Fruit fly (Drosophila melanogaster) whole organism, embryonic: ENCODE data around the gene vkg.

Experiments used
- Antp ChIP-seq: fragments of 200-800 bp; sonication (Bioruptor generic); optimal IDR thresholded peaks from 3 replicates; lab custom pipeline; 2016; ENCODE audit warnings: missing biosample characterization, missing genetic modification characterization
- Atf3 ChIP-seq: fragments of 200-800 bp; sonication (Bioruptor generic); optimal IDR thresholded peaks from 3 replicates; lab custom pipeline; 2016; ENCODE audit warnings: missing biosample characterization, missing genetic modification characterization
- BtbVII ChIP-seq: fragments of 200-800 bp; sonication (Bioruptor generic); optimal IDR thresholded peaks from 3 replicates; lab custom pipeline; 2017; ENCODE audit warnings: missing biosample characterization, mild to moderate bottlenecking, missing genetic modification characterization
- CG10147 ChIP-seq: fragments of 200-800 bp; sonication (Bioruptor generic); optimal IDR thresholded peaks from 2 replicates; lab custom pipeline; 2019; ENCODE audit warnings: missing biosample characterization, mild to moderate bottlenecking, missing genetic modification characterization, moderate library complexity
- CG10209 ChIP-seq: fragments of 200-800 bp; sonication (Bioruptor generic); optimal IDR thresholded peaks from 3 replicates; lab custom pipeline; 2017; ENCODE audit warnings: missing biosample characterization, mild to moderate bottlenecking, missing genetic modification characterization, missing genetic modification reagents
- CG10565 ChIP-seq: fragments of 200-800 bp; sonication (Bioruptor generic); optimal IDR thresholded peaks from 3 replicates; lab custom pipeline; 2016; ENCODE audit warnings: missing biosample characterization, mild to moderate bottlenecking, missing genetic modification characterization
- CG11398 ChIP-seq: fragments of 200-800 bp; sonication (Bioruptor generic); optimal IDR thresholded peaks from 2 replicates; lab custom pipeline; 2016; ENCODE audit warnings: missing biosample characterization, missing genetic modification characterization
- CG12155 ChIP-seq: fragments of 200-800 bp; sonication (Bioruptor generic); optimal IDR thresholded peaks from 3 replicates; lab custom pipeline; 2016; ENCODE audit warnings: missing biosample characterization, missing genetic modification characterization
- CG12236 ChIP-seq: fragments of 200-800 bp; sonication (Bioruptor generic); optimal IDR thresholded peaks from 2 replicates; lab custom pipeline; 2016; ENCODE audit warnings: missing biosample characterization, missing genetic modification characterization
- CG1233 ChIP-seq: fragments of 200-800 bp; sonication (Bioruptor generic); optimal IDR thresholded peaks from 4 replicates; lab custom pipeline; 2018; ENCODE audit warnings: missing biosample characterization, mild to moderate bottlenecking, missing genetic modification characterization
- CG14014 ChIP-seq: fragments of 200-800 bp; sonication (Bioruptor generic); IDR thresholded peaks from 2 replicates; pipeline ENCODE4 v1.3.6; 2022; ENCODE audit warnings: missing biosample characterization, missing genetic modification characterization
- CG17568 ChIP-seq: fragments of 200-800 bp; sonication (Bioruptor generic); optimal IDR thresholded peaks from 2 replicates; lab custom pipeline; 2018; ENCODE audit warnings: missing biosample characterization, mild to moderate bottlenecking, missing genetic modification characterization, moderate library complexity
- CG2116 ChIP-seq: fragments of 200-800 bp; sonication (Bioruptor generic); optimal IDR thresholded peaks from 3 replicates; lab custom pipeline; 2018; ENCODE audit warnings: missing biosample characterization, mild to moderate bottlenecking, missing genetic modification characterization
- CG30403 ChIP-seq: fragments of 200-800 bp; sonication (Bioruptor generic); optimal IDR thresholded peaks from 3 replicates; lab custom pipeline; 2016; ENCODE audit warnings: missing biosample characterization, missing genetic modification characterization
- CG3838 ChIP-seq: fragments of 200-800 bp; sonication (Bioruptor generic); optimal IDR thresholded peaks from 3 replicates; lab custom pipeline; 2016; ENCODE audit warnings: missing biosample characterization, missing genetic modification characterization
- CG3995 ChIP-seq: fragments of 200-800 bp; sonication (Bioruptor generic); optimal IDR thresholded peaks from 3 replicates; lab custom pipeline; 2016; ENCODE audit warnings: missing biosample characterization, missing genetic modification characterization
- CG4424 ChIP-seq: fragments of 200-800 bp; sonication (Bioruptor generic); optimal IDR thresholded peaks from 3 replicates; lab custom pipeline; 2016; ENCODE audit warnings: missing biosample characterization, missing genetic modification characterization
- CG4730 ChIP-seq: fragments of 200-800 bp; sonication (Bioruptor generic); IDR thresholded peaks from 2 replicates; pipeline ENCODE4 v1.3.6; 2022; ENCODE audit warnings: missing biosample characterization, missing genetic modification characterization
- CG5180 ChIP-seq: fragments of 200-800 bp; sonication (Bioruptor generic); optimal IDR thresholded peaks from 3 replicates; lab custom pipeline; 2017; ENCODE audit warnings: missing biosample characterization, missing genetic modification characterization, mild to moderate bottlenecking, moderate library complexity, missing genetic modification reagents
- CG5953 ChIP-seq: fragments of 200-800 bp; sonication (Bioruptor generic); IDR thresholded peaks from 2 replicates; pipeline ENCODE4 v1.3.6; 2022; ENCODE audit warnings: missing biosample characterization, missing genetic modification characterization
- CG6272 ChIP-seq: fragments of 200-800 bp; sonication (Bioruptor generic); IDR thresholded peaks from 2 replicates; pipeline ENCODE4 v1.3.6; 2022; ENCODE audit warnings: missing biosample characterization, missing genetic modification characterization
- CG6791 ChIP-seq: fragments of 200-800 bp; sonication (Bioruptor generic); IDR thresholded peaks from 3 replicates; pipeline ENCODE4 v1.3.6; 2022; ENCODE audit warnings: missing biosample characterization, missing genetic modification characterization; ENCODE audit not compliant: partially characterized antibody
- CG7357 ChIP-seq: fragments of 200-800 bp; sonication (Bioruptor generic); IDR thresholded peaks from 3 replicates; pipeline ENCODE4 v1.3.6; 2022; ENCODE audit warnings: missing biosample characterization, missing genetic modification characterization
- CG8290 ChIP-seq, 3 experiments: fragments of 200-800 bp; sonication (Bioruptor generic); optimal IDR thresholded peaks; 2 replicates each; lab custom pipeline; 2016 to 2019; ENCODE audit warnings: missing biosample characterization in 3 of 3, missing genetic modification characterization in 3 of 3, mild to moderate bottlenecking in 2 of 3, moderate library complexity in 1 of 3
- CG8478 ChIP-seq: fragments of >200 bp; optimal IDR thresholded peaks from 2 replicates; lab custom pipeline; 2018
- Dref ChIP-seq: fragments of 200-800 bp; sonication (Bioruptor generic); IDR thresholded peaks from 2 replicates; pipeline ENCODE4 v1.3.6; 2022; ENCODE audit warnings: missing biosample characterization, missing genetic modification characterization
- HLH3B ChIP-seq: fragments of 200-800 bp; sonication (Bioruptor generic); IDR thresholded peaks from 2 replicates; pipeline ENCODE4 v1.3.6; 2022; ENCODE audit warnings: missing biosample characterization, missing genetic modification characterization
- Hsf ChIP-seq: fragments of 200-800 bp; sonication (Bioruptor generic); optimal IDR thresholded peaks from 3 replicates; lab custom pipeline; 2016; ENCODE audit warnings: missing biosample characterization, missing genetic modification characterization
- NK7.1 ChIP-seq: fragments of 200-800 bp; sonication (Bioruptor generic); optimal IDR thresholded peaks from 3 replicates; lab custom pipeline; 2016; ENCODE audit warnings: missing biosample characterization, missing genetic modification characterization
- Nf-YB ChIP-seq: fragments of 200-800 bp; sonication (Bioruptor generic); optimal IDR thresholded peaks from 3 replicates; lab custom pipeline; 2019; ENCODE audit warnings: missing biosample characterization, mild to moderate bottlenecking, missing genetic modification characterization, moderate library complexity
- NfI ChIP-seq: fragments of 200-800 bp; sonication (Bioruptor generic); optimal IDR thresholded peaks from 3 replicates; lab custom pipeline; 2018; ENCODE audit warnings: missing biosample characterization, mild to moderate bottlenecking, missing genetic modification characterization, moderate library complexity
- Optix ChIP-seq: fragments of 200-800 bp; sonication (Bioruptor generic); IDR thresholded peaks from 3 replicates; pipeline ENCODE4 v1.3.6; 2022; ENCODE audit warnings: missing biosample characterization, missing genetic modification characterization
- Sry-δ ChIP-seq: fragments of 200-800 bp; sonication (Bioruptor generic); optimal IDR thresholded peaks from 2 replicates; lab custom pipeline; 2016; ENCODE audit warnings: missing biosample characterization, missing genetic modification characterization
- cas ChIP-seq: fragments of 200-800 bp; sonication (Bioruptor generic); IDR thresholded peaks from 2 replicates; pipeline ENCODE4 v1.3.6; 2022; ENCODE audit warnings: missing biosample characterization, missing genetic modification characterization
- dimm ChIP-seq: fragments of 200-800 bp; sonication (Bioruptor generic); IDR thresholded peaks from 2 replicates; pipeline ENCODE4 v1.3.6; 2022; ENCODE audit warnings: missing biosample characterization, missing genetic modification characterization
- dysf ChIP-seq: fragments of 200-800 bp; sonication (Bioruptor generic); IDR thresholded peaks from 3 replicates; pipeline ENCODE4 v1.3.6; 2022; ENCODE audit warnings: missing biosample characterization, missing genetic modification characterization
- fd64A ChIP-seq: fragments of 200-800 bp; sonication (Bioruptor generic); optimal IDR thresholded peaks from 3 replicates; lab custom pipeline; 2018; ENCODE audit warnings: missing biosample characterization, mild to moderate bottlenecking, missing genetic modification characterization
- gce ChIP-seq: fragments of 200-800 bp; sonication (Bioruptor generic); IDR thresholded peaks from 3 replicates; pipeline ENCODE4 v1.3.6; 2022; ENCODE audit warnings: missing biosample characterization, missing genetic modification characterization
- gfzf ChIP-seq: fragments of 200-800 bp; sonication (Bioruptor generic); optimal IDR thresholded peaks from 2 replicates; lab custom pipeline; 2016; ENCODE audit warnings: missing biosample characterization, mild to moderate bottlenecking, missing genetic modification characterization, moderate library complexity
- hth ChIP-seq: fragments of >200 bp; optimal IDR thresholded peaks from 2 replicates; lab custom pipeline; 2017; ENCODE audit warnings: inconsistent platforms
- jigr1 ChIP-seq: fragments of 200-800 bp; sonication (Bioruptor generic); IDR thresholded peaks from 3 replicates; pipeline ENCODE4 v1.3.6; 2022; ENCODE audit warnings: missing biosample characterization, missing genetic modification characterization
- mirr ChIP-seq: fragments of 200-800 bp; sonication (Bioruptor generic); optimal IDR thresholded peaks from 3 replicates; lab custom pipeline; 2018; ENCODE audit warnings: missing biosample characterization, mild to moderate bottlenecking, missing genetic modification characterization
- nmo ChIP-seq: fragments of 200-800 bp; sonication (Bioruptor generic); optimal IDR thresholded peaks from 2 replicates; lab custom pipeline; 2018; ENCODE audit warnings: missing biosample characterization, mild to moderate bottlenecking, missing genetic modification characterization, moderate library complexity
- sd ChIP-seq: fragments of 200-800 bp; sonication (Bioruptor generic); optimal IDR thresholded peaks from 3 replicates; lab custom pipeline; 2018; ENCODE audit warnings: missing biosample characterization, mild to moderate bottlenecking, missing genetic modification characterization, moderate library complexity
- sim ChIP-seq: fragments of 200-800 bp; sonication (Bioruptor generic); IDR thresholded peaks from 2 replicates; pipeline ENCODE4 v1.3.6; 2022; ENCODE audit warnings: missing biosample characterization, missing genetic modification characterization
- sisA ChIP-seq: fragments of 200-800 bp; sonication (Bioruptor generic); IDR thresholded peaks from 2 replicates; pipeline ENCODE4 v1.3.6; 2022; ENCODE audit warnings: missing biosample characterization, missing genetic modification characterization
- tgo ChIP-seq: fragments of 200-800 bp; sonication (Bioruptor generic); IDR thresholded peaks from 3 replicates; pipeline ENCODE4 v1.3.6; 2022; ENCODE audit warnings: missing biosample characterization, missing genetic modification characterization
- tna ChIP-seq: fragments of 200-800 bp; sonication (Bioruptor generic); IDR thresholded peaks from 2 replicates; pipeline ENCODE4 v1.3.6; 2022; ENCODE audit warnings: missing biosample characterization, missing genetic modification characterization; ENCODE audit not compliant: partially characterized antibody
- yki ChIP-seq: fragments of >200 bp; optimal IDR thresholded peaks from 3 replicates; lab custom pipeline; 2018
- zen ChIP-seq: fragments of 200-800 bp; sonication (Bioruptor generic); optimal IDR thresholded peaks from 3 replicates; lab custom pipeline; 2018; ENCODE audit warnings: missing biosample characterization, mild to moderate bottlenecking, missing genetic modification characterization, moderate library complexity
- zfh1 ChIP-seq: fragments of 200-800 bp; sonication (Bioruptor generic); IDR thresholded peaks from 3 replicates; pipeline ENCODE4 v1.3.6; 2022; ENCODE audit warnings: missing biosample characterization, missing genetic modification characterization

The vkg gene

dm6 chr2L:5000287-5000871 is 27.6 kb downstream of the vkg start:
- TF ChIP-seq CG1233 (GFP tag; lab: Kevin White, UChicago) = peak; percentile 86
- TF ChIP-seq CG14014 (GFP tag; lab: Robert Waterston, UW) = peak; percentile 78
- no peak for TF ChIP-seq jigr1 (GFP tag; lab: Robert Waterston, UW)
- 0 out of 3 replicates have a peak, but pooled peaks have one; percentile 50 for TF ChIP-seq gce (GFP tag; lab: Robert Waterston, UW)
- TF ChIP-seq Optix (GFP tag; lab: Robert Waterston, UW) = peak; percentile 56; the same call in 2 of the 3 replicates
- TF ChIP-seq NfI (GFP tag; lab: Kevin White, UChicago) = peak; percentile 75
- TF ChIP-seq hth (lab: Kevin White, UChicago) = no peak
- TF ChIP-seq BtbVII = peak; percentile 84
- peak; percentile 38 for TF ChIP-seq CG3838 (GFP tag; lab: Kevin White, UChicago)
- peak; percentile 86 for TF ChIP-seq zfh1 (GFP tag; lab: Robert Waterston, UW)
- TF ChIP-seq mirr = peak; percentile 31
- peak; percentile 92 for TF ChIP-seq zen
- TF ChIP-seq sim (GFP tag; lab: Robert Waterston, UW) = peak; percentile 50; the same call in 1 of the 2 replicates
- TF ChIP-seq yki = peak; percentile 68
- peak; percentile 53; the same call in 1 of the 2 replicates for TF ChIP-seq CG5953 (GFP tag; lab: Robert Waterston, UW)
- peak; percentile 75 for TF ChIP-seq tgo
- TF ChIP-seq CG10209 (GFP tag; lab: Kevin White, UChicago) = peak; percentile 83
- TF ChIP-seq CG2116 = peak; percentile 59
- peak; percentile 87 for TF ChIP-seq CG17568
- peak; percentile 75 for TF ChIP-seq Antp
- TF ChIP-seq CG12236 = peak; percentile 63
- no peak for TF ChIP-seq CG10565
- TF ChIP-seq CG8290 (GFP tag; optimal IDR thresholded peaks at IDR 0.05; lab: Kevin White, UChicago) = peak; percentile 79
- peak; percentile 13 to 49 for TF ChIP-seq CG8290 (tag; optimal IDR thresholded peaks at IDR 0.05; lab: Kevin White, UChicago)
- peak; percentile 82 for TF ChIP-seq sisA (GFP tag; lab: Robert Waterston, UW)
- peak; percentile 75 for TF ChIP-seq CG4424
- peak; percentile 86 for TF ChIP-seq dysf (GFP tag; lab: Robert Waterston, UW)
- peak; percentile 30 for TF ChIP-seq CG3995 (GFP tag; lab: Kevin White, UChicago)
- peak; percentile 69 for TF ChIP-seq CG4730 (GFP tag; lab: Robert Waterston, UW)
- TF ChIP-seq CG7357 = peak; percentile 72
- peak; percentile 72 for TF ChIP-seq CG5180 (GFP tag; lab: Kevin White, UChicago)
- TF ChIP-seq CG11398 (GFP tag; lab: Kevin White, UChicago) = peak; percentile 49
- peak; percentile 86 for TF ChIP-seq nmo (GFP tag; lab: Kevin White, UChicago)
- peak; percentile 74 for TF ChIP-seq CG10147 (GFP tag; lab: Kevin White, UChicago)
- TF ChIP-seq Dref (GFP tag; lab: Robert Waterston, UW) = no peak
- 0 out of 2 replicates have a peak, but pooled peaks have one; percentile 25 for TF ChIP-seq CG6272 (GFP tag; lab: Robert Waterston, UW)
- peak; percentile 74 for TF ChIP-seq Hsf (GFP tag; lab: Kevin White, UChicago)
- peak; percentile 20 for TF ChIP-seq Sry-δ (GFP tag; lab: Kevin White, UChicago)
- TF ChIP-seq cas (GFP tag; lab: Robert Waterston, UW) = peak; percentile 70
- TF ChIP-seq Nf-YB = peak; percentile 75
- no peak for TF ChIP-seq tna (GFP tag; lab: Robert Waterston, UW)
- peak; percentile 86 for TF ChIP-seq CG30403 (GFP tag; lab: Kevin White, UChicago)
- TF ChIP-seq NK7.1 = no peak
- TF ChIP-seq fd64A (GFP tag; lab: Kevin White, UChicago) = no peak
- peak; percentile 67 for TF ChIP-seq dimm (GFP tag; lab: Robert Waterston, UW)
- no peak for TF ChIP-seq CG8478 (lab: Kevin White, UChicago)
- TF ChIP-seq Atf3 (GFP tag; lab: Kevin White, UChicago) = peak; percentile 44
- TF ChIP-seq CG6791 = peak; percentile 26; the same call in 1 of the 3 replicates
- TF ChIP-seq sd (tag; lab: Kevin White, UChicago) = peak; percentile 53
- TF ChIP-seq HLH3B (GFP tag; lab: Robert Waterston, UW) = peak; percentile 84
- TF ChIP-seq CG12155 = peak; percentile 75
- no peak for TF ChIP-seq gfzf (GFP tag; lab: Kevin White, UChicago)
